Worm (Caenorhabditis elegans) whole organism, L1 larva: ENCODE measurements around the gene F54H5.5.

Experiments
- ama-1 ChIP-seq: fragments of 150-350 bp; optimal IDR thresholded peaks from 2 replicates; lab custom pipeline; 2014
- blmp-1 ChIP-seq: fragments of 150-350 bp; optimal IDR thresholded peaks from 2 replicates; lab custom pipeline; 2014; ENCODE audit warnings: missing biosample characterization, missing genetic modification characterization
- egl-27 ChIP-seq, 2 experiments: fragments of 150-350 bp in 1 of 2; sonication (generic microtip); optimal IDR thresholded peaks; 3 replicates each; lab custom pipeline; 2017 to 2018; ENCODE audit warnings: missing biosample characterization in 2 of 2, missing genetic modification characterization in 2 of 2, missing genetic modification reagents in 2 of 2
- elt-3 ChIP-seq, 6 experiments: fragments of 150-350 bp in 1 of 6; sonication (generic microtip); optimal IDR thresholded peaks; 2 replicates each; lab custom pipeline; 2017 to 2018; ENCODE audit warnings: missing biosample characterization in 6 of 6, missing genetic modification characterization in 6 of 6, inconsistent platforms in 1 of 6
- lin-13 ChIP-seq: fragments of 150-350 bp; optimal IDR thresholded peaks from 2 replicates; lab custom pipeline; 2014; ENCODE audit warnings: missing biosample characterization, missing genetic modification reagents, missing genetic modification characterization
- lin-35 ChIP-seq, 2 experiments: fragments of 150-350 bp; optimal IDR thresholded peaks; 2 replicates each; lab custom pipeline; 2014; ENCODE audit warnings: missing biosample characterization in 2 of 2, missing genetic modification characterization in 2 of 2, missing genetic modification reagents in 2 of 2
- mdl-1 ChIP-seq, 2 experiments: fragments of 150-350 bp; optimal IDR thresholded peaks; 2 replicates each; lab custom pipeline; 2014 to 2017; ENCODE audit warnings: missing biosample characterization in 2 of 2, missing genetic modification characterization in 2 of 2, inconsistent platforms in 1 of 2
- nhr-11 ChIP-seq: fragments of 150-350 bp; optimal IDR thresholded peaks from 2 replicates; lab custom pipeline; 2014; ENCODE audit warnings: missing biosample characterization, missing genetic modification characterization
- nhr-237 ChIP-seq: fragments of 150-350 bp; optimal IDR thresholded peaks from 2 replicates; lab custom pipeline; 2014; ENCODE audit warnings: missing biosample characterization, missing genetic modification characterization
- pag-3 ChIP-seq: sonication (generic microtip); optimal IDR thresholded peaks from 2 replicates; lab custom pipeline; 2017; ENCODE audit warnings: missing genetic modification characterization, mild to moderate bottlenecking, missing compliant biosample characterization, antibody characterized with exemption, borderline replicate concordance; ENCODE audit not compliant: insufficient read depth
- skn-1 ChIP-seq: fragments of 150-350 bp; optimal IDR thresholded peaks from 2 replicates; lab custom pipeline; 2014; ENCODE audit warnings: missing biosample characterization, missing genetic modification characterization
- snpc-4 ChIP-seq: fragments of 150-350 bp; optimal IDR thresholded peaks from 2 replicates; lab custom pipeline; 2014; ENCODE audit warnings: missing biosample characterization, missing genetic modification characterization
- ztf-11 ChIP-seq, 2 experiments: sonication (generic microtip); optimal IDR thresholded peaks; 2 replicates each; lab custom pipeline; 2016 to 2017; ENCODE audit warnings: missing genetic modification characterization in 2 of 2, missing biosample characterization in 1 of 2, missing compliant biosample characterization in 1 of 2

- TF ChIP-seq mdl-1 (tag; optimal IDR thresholded peaks at IDR 0.05; lab: Kevin White, UChicago) (no peak), ztf-11 (tag; optimal IDR thresholded peaks at IDR 0.05; lab: Kevin White, UChicago) (no peak), lin-13 (GFP tag; lab: Kevin White, UChicago) (no peak), nhr-237 (tag; lab: Kevin White, UChicago) (no peak), elt-3 (tag; optimal IDR thresholded peaks at IDR 0.05; lab: Kevin White, UChicago) (no peak), pag-3 (tag; lab: Kevin White, UChicago) (no peak), lin-35 (GFP tag; optimal IDR thresholded peaks at IDR 0.05; lab: Kevin White, UChicago) (no peak), egl-27 (tag; optimal IDR thresholded peaks at IDR 0.05; lab: Kevin White, UChicago) (no peak), snpc-4 (tag; lab: Kevin White, UChicago) (no peak), ama-1 (lab: Kevin White, UChicago) (no peak), blmp-1 (no peak), nhr-11 (no peak), skn-1 (tag; lab: Kevin White, UChicago) (no peak)
These were observed 15.1 kb upstream of the F54H5.5 start for ce11 chrII:6642180-6642579.
